Worm (Caenorhabditis elegans) whole organism, L4 larva: Measurements from ENCODE around the gene B0507.2.

Experiments
- mep-1 ChIP-seq: fragments of 150-350 bp; sonication (generic microtip); optimal IDR thresholded peaks from 3 replicates; lab custom pipeline; 2014; ENCODE audit warnings: missing biosample characterization, missing genetic modification characterization
- nhr-28 ChIP-seq: fragments of 150-350 bp; optimal IDR thresholded peaks from 2 replicates; lab custom pipeline; 2014; ENCODE audit warnings: missing biosample characterization, missing genetic modification characterization
- tag-97 ChIP-seq: fragments of 200-800 bp; sonication (Bioruptor generic); IDR thresholded peaks from 2 replicates; pipeline ENCODE4 v1.3.6; 2022; ENCODE audit warnings: missing genetic modification characterization, missing compliant biosample characterization
- unc-62 ChIP-seq, 3 experiments: fragments of 150-350 bp in 1 of 3; sonication (generic microtip); optimal IDR thresholded peaks in 2 of 3; peaks in 1 of 3; 1 replicate in 1 of 3; 2 replicates in 2 of 3; lab custom pipeline; 2014 to 2017; ENCODE audit warnings: missing biosample characterization in 3 of 3, missing genetic modification characterization in 3 of 3, missing genetic modification reagents in 3 of 3, missing genotype in 1 of 3

DNA sequence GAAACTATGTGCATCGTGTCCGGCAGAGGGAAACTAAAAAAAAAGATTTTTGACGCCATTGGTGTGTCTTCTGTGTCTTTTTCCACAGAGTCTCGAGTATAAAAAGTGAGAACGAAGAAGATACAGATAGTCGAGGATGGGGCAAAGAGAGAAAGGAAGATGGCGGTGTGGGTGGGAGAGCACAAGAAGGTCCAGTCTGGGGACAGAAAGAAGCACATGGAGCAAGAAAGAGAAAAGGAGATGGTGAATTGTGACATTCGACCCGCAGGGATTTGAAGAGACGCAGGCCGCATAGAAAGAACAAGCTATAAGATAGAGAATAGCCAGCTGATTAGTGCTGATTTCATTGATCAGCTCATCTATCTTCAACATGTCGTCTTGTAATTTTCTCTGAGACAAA, 28.1 kb downstream of the B0507.2 start:
- TF ChIP-seq unc-62 (GFP tag; optimal IDR thresholded peaks at IDR 0.05 in 1 of 2; lab: Kevin White, UChicago) (no peak), unc-62 (tag; optimal IDR thresholded peaks at IDR 0.05; lab: Kevin White, UChicago) (no peak), tag-97 (GFP tag; lab: Robert Waterston, UW) (no peak), nhr-28 (tag; lab: Kevin White, UChicago) (peak; percentile 42), mep-1 (tag; lab: Kevin White, UChicago) (peak; percentile 11)
